Fruit fly (Drosophila melanogaster) whole organism, embryonic: ENCODE measurements around the gene Mis12.

Source experiments
- Abd-B ChIP-seq: fragments of 200-800 bp; sonication (Bioruptor generic); optimal IDR thresholded peaks from 2 replicates; lab custom pipeline; 2018; ENCODE audit warnings: missing biosample characterization, mild to moderate bottlenecking, missing genetic modification characterization, moderate library complexity
- Antp ChIP-seq: fragments of 200-800 bp; sonication (Bioruptor generic); optimal IDR thresholded peaks from 3 replicates; lab custom pipeline; 2016; ENCODE audit warnings: missing biosample characterization, missing genetic modification characterization
- Atf3 ChIP-seq: fragments of 200-800 bp; sonication (Bioruptor generic); optimal IDR thresholded peaks from 3 replicates; lab custom pipeline; 2016; ENCODE audit warnings: missing biosample characterization, missing genetic modification characterization
- Bdp1 ChIP-seq: fragments of 200-800 bp; sonication (Bioruptor generic); optimal IDR thresholded peaks from 3 replicates; lab custom pipeline; 2016; ENCODE audit warnings: missing biosample characterization, missing genetic modification characterization
- CG10321 ChIP-seq: fragments of 200-800 bp; sonication (Bioruptor generic); IDR thresholded peaks from 2 replicates; pipeline ENCODE4 v1.3.6; 2022; ENCODE audit warnings: missing biosample characterization, missing genetic modification characterization
- CG11696 ChIP-seq: fragments of 200-800 bp; sonication (Bioruptor generic); IDR thresholded peaks from 2 replicates; pipeline ENCODE4 v1.3.6; 2022; ENCODE audit warnings: missing biosample characterization, missing genetic modification characterization
- CG12744 ChIP-seq: fragments of 200-800 bp; sonication (Bioruptor generic); optimal IDR thresholded peaks from 2 replicates; lab custom pipeline; 2016; ENCODE audit warnings: missing biosample characterization, missing genetic modification characterization
- CG16779 ChIP-seq: fragments of 200-800 bp; sonication (Bioruptor generic); IDR thresholded peaks from 2 replicates; pipeline ENCODE4 v1.3.6; 2022; ENCODE audit warnings: missing biosample characterization, missing genetic modification characterization
- CG17612 ChIP-seq: fragments of 200-800 bp; sonication (Bioruptor generic); IDR thresholded peaks from 2 replicates; pipeline ENCODE4 v1.3.6; 2022; ENCODE audit warnings: missing biosample characterization, missing genetic modification characterization
- CG17802 ChIP-seq: fragments of 200-800 bp; sonication (Bioruptor generic); optimal IDR thresholded peaks from 2 replicates; lab custom pipeline; 2018; ENCODE audit warnings: missing biosample characterization, mild to moderate bottlenecking, missing genetic modification characterization, moderate library complexity
- CG1832 ChIP-seq: fragments of 200-800 bp; sonication (Bioruptor generic); optimal IDR thresholded peaks from 2 replicates; lab custom pipeline; 2017; ENCODE audit warnings: missing biosample characterization, mild to moderate bottlenecking, missing genetic modification characterization, inconsistent platforms
- CG31365 ChIP-seq: fragments of 200-800 bp; sonication (Bioruptor generic); optimal IDR thresholded peaks from 2 replicates; lab custom pipeline; 2018; ENCODE audit warnings: missing biosample characterization, mild to moderate bottlenecking, missing genetic modification characterization
- CG32772 ChIP-seq: fragments of 200-800 bp; sonication (Bioruptor generic); IDR thresholded peaks from 2 replicates; pipeline ENCODE4 v1.3.6; 2022; ENCODE audit warnings: missing biosample characterization, missing genetic modification characterization
- CG42726 ChIP-seq: fragments of 200-800 bp; sonication (Bioruptor generic); IDR thresholded peaks from 2 replicates; pipeline ENCODE4 v1.3.6; 2022; ENCODE audit warnings: missing biosample characterization, missing genetic modification characterization; ENCODE audit not compliant: partially characterized antibody
- CG4730 ChIP-seq: fragments of 200-800 bp; sonication (Bioruptor generic); IDR thresholded peaks from 2 replicates; pipeline ENCODE4 v1.3.6; 2022; ENCODE audit warnings: missing biosample characterization, missing genetic modification characterization
- CG7786 ChIP-seq: fragments of 200-800 bp; sonication (Bioruptor generic); optimal IDR thresholded peaks from 2 replicates; lab custom pipeline; 2016; ENCODE audit warnings: missing biosample characterization, missing genetic modification characterization
- CG8290 ChIP-seq, 3 experiments: fragments of 200-800 bp; sonication (Bioruptor generic); optimal IDR thresholded peaks; 2 replicates each; lab custom pipeline; 2016 to 2019; ENCODE audit warnings: missing biosample characterization in 3 of 3, missing genetic modification characterization in 3 of 3, mild to moderate bottlenecking in 2 of 3, moderate library complexity in 1 of 3
- CG8388 ChIP-seq: fragments of 200-800 bp; sonication (Bioruptor generic); optimal IDR thresholded peaks from 2 replicates; lab custom pipeline; 2019; ENCODE audit warnings: missing biosample characterization, mild to moderate bottlenecking, missing genetic modification characterization, moderate library complexity
- CG9609 ChIP-seq: fragments of 200-800 bp; sonication (Bioruptor generic); optimal IDR thresholded peaks from 3 replicates; lab custom pipeline; 2016; ENCODE audit warnings: missing biosample characterization, missing genetic modification characterization
- Ets65A ChIP-seq: fragments of 200-800 bp; sonication (Bioruptor generic); peaks from one replicate; lab custom pipeline; 2016; ENCODE audit warnings: missing biosample characterization, missing genetic modification characterization
- HmgD ChIP-seq: fragments of 200-800 bp; sonication (Bioruptor generic); optimal IDR thresholded peaks from 3 replicates; lab custom pipeline; 2016; ENCODE audit warnings: missing biosample characterization, missing genetic modification characterization
- Hmr ChIP-seq: fragments of 200-800 bp; sonication (Bioruptor generic); optimal IDR thresholded peaks from 3 replicates; lab custom pipeline; 2017; ENCODE audit warnings: mild to moderate bottlenecking, missing biosample characterization, missing genetic modification reagents, missing genetic modification characterization
- Hr78 ChIP-seq, 2 experiments: fragments of 200-800 bp in 1 of 2; fragments of >200 bp in 1 of 2; sonication (Bioruptor generic) in 1 of 2; optimal IDR thresholded peaks; 2 replicates each; lab custom pipeline; 2017 to 2019; ENCODE audit warnings: missing biosample characterization in 2 of 2, missing genetic modification characterization in 2 of 2, mild to moderate bottlenecking in 1 of 2, moderate library complexity in 1 of 2
- Jarid2 ChIP-seq: fragments of 200-800 bp; sonication (Bioruptor generic); optimal IDR thresholded peaks from 3 replicates; lab custom pipeline; 2017; ENCODE audit warnings: mild to moderate bottlenecking, missing biosample characterization, missing genetic modification reagents, missing genetic modification characterization
- MESR4 ChIP-seq: fragments of 200-800 bp; sonication (Bioruptor generic); optimal IDR thresholded peaks from 2 replicates; lab custom pipeline; 2018; ENCODE audit warnings: missing biosample characterization, mild to moderate bottlenecking, missing genetic modification characterization, moderate library complexity
- NFAT ChIP-seq: fragments of 200-800 bp; sonication (Bioruptor generic); IDR thresholded peaks from 2 replicates; pipeline ENCODE4 v1.3.6; 2022; ENCODE audit warnings: missing biosample characterization, missing genetic modification characterization
- Nf-YB ChIP-seq: fragments of 200-800 bp; sonication (Bioruptor generic); optimal IDR thresholded peaks from 3 replicates; lab custom pipeline; 2019; ENCODE audit warnings: missing biosample characterization, mild to moderate bottlenecking, missing genetic modification characterization, moderate library complexity
- Six4 ChIP-seq: fragments of 200-800 bp; sonication (Bioruptor generic); optimal IDR thresholded peaks from 2 replicates; lab custom pipeline; 2016; ENCODE audit warnings: missing biosample characterization, missing genetic modification characterization
- Sox102F ChIP-seq: fragments of 200-800 bp; sonication (Bioruptor generic); optimal IDR thresholded peaks from 2 replicates; lab custom pipeline; 2018; ENCODE audit warnings: missing biosample characterization, mild to moderate bottlenecking, missing genetic modification characterization, moderate library complexity
- Stat92E ChIP-seq, 3 experiments: fragments of >200 bp in 2 of 3; fragments of 200-800 bp in 1 of 3; sonication (Bioruptor generic) in 1 of 3; optimal IDR thresholded peaks; 2 replicates each; lab custom pipeline; 2017 to 2019; ENCODE audit warnings: missing biosample characterization in 3 of 3, missing genetic modification characterization in 3 of 3, mild to moderate bottlenecking in 1 of 3, moderate library complexity in 1 of 3
- Xbp1 ChIP-seq: fragments of 200-800 bp; sonication (Bioruptor generic); optimal IDR thresholded peaks from 3 replicates; lab custom pipeline; 2016; ENCODE audit warnings: missing biosample characterization, mild to moderate bottlenecking, missing genetic modification characterization
- ara ChIP-seq: fragments of 200-800 bp; sonication (Bioruptor generic); IDR thresholded peaks from 2 replicates; pipeline ENCODE4 v1.3.6; 2022; ENCODE audit warnings: missing biosample characterization, missing genetic modification characterization
- chm ChIP-seq: fragments of 200-800 bp; sonication (Bioruptor generic); IDR thresholded peaks from 2 replicates; pipeline ENCODE4 v1.3.6; 2022; ENCODE audit warnings: missing biosample characterization, missing genetic modification characterization
- croc ChIP-seq: fragments of 200-800 bp; sonication (Bioruptor generic); conservative IDR thresholded peaks from 3 replicates; pipeline ENCODE4 v1.3.6; 2022; ENCODE audit warnings: missing biosample characterization, missing genetic modification characterization
- dmrt11E ChIP-seq: fragments of 200-800 bp; sonication (Bioruptor generic); optimal IDR thresholded peaks from 3 replicates; lab custom pipeline; 2018; ENCODE audit warnings: missing biosample characterization, mild to moderate bottlenecking, missing genetic modification characterization, moderate library complexity
- en ChIP-seq: fragments of 200-800 bp; sonication (Bioruptor generic); optimal IDR thresholded peaks from 2 replicates; lab custom pipeline; 2016; ENCODE audit warnings: missing biosample characterization, missing genetic modification characterization
- eyg ChIP-seq: fragments of 200-800 bp; sonication (Bioruptor generic); optimal IDR thresholded peaks from 3 replicates; lab custom pipeline; 2016; ENCODE audit warnings: missing biosample characterization, missing genetic modification characterization
- gfzf ChIP-seq: fragments of 200-800 bp; sonication (Bioruptor generic); optimal IDR thresholded peaks from 2 replicates; lab custom pipeline; 2016; ENCODE audit warnings: missing biosample characterization, mild to moderate bottlenecking, missing genetic modification characterization, moderate library complexity
- inv ChIP-seq: fragments of 200-800 bp; sonication (Bioruptor generic); IDR thresholded peaks from 2 replicates; pipeline ENCODE4 v1.3.6; 2022; ENCODE audit warnings: missing biosample characterization, missing genetic modification characterization; ENCODE audit not compliant: partially characterized antibody
- lbe ChIP-seq: fragments of 200-800 bp; sonication (Bioruptor generic); optimal IDR thresholded peaks from 2 replicates; lab custom pipeline; 2016; ENCODE audit warnings: missing biosample characterization, mild to moderate bottlenecking, missing genetic modification characterization
- lilli ChIP-seq: fragments of 200-800 bp; sonication (Bioruptor generic); optimal IDR thresholded peaks from 3 replicates; lab custom pipeline; 2016; ENCODE audit warnings: missing biosample characterization, missing genetic modification characterization
- lov ChIP-seq, 2 experiments: fragments of 200-800 bp in 1 of 2; fragments of >200 bp in 1 of 2; sonication (Bioruptor generic) in 1 of 2; IDR thresholded peaks in 1 of 2; optimal IDR thresholded peaks in 1 of 2; 2 replicates in 1 of 2; 3 replicates in 1 of 2; pipeline versions ENCODE4 v1.3.6 to Lab custom; 2017 to 2022; ENCODE audit warnings: missing biosample characterization in 1 of 2, missing genetic modification characterization in 1 of 2
- phol ChIP-seq: fragments of 200-800 bp; sonication (Bioruptor generic); optimal IDR thresholded peaks from 3 replicates; lab custom pipeline; 2018; ENCODE audit warnings: missing biosample characterization, mild to moderate bottlenecking, missing genetic modification characterization, moderate library complexity
- pnt ChIP-seq: fragments of 200-800 bp; sonication (Bioruptor generic); optimal IDR thresholded peaks from 3 replicates; lab custom pipeline; 2016; ENCODE audit warnings: missing biosample characterization, missing genetic modification characterization
- rib ChIP-seq: fragments of 200-800 bp; sonication (Bioruptor generic); IDR thresholded peaks from 2 replicates; pipeline ENCODE4 v1.3.6; 2022; ENCODE audit warnings: missing biosample characterization, missing genetic modification characterization
- sisA ChIP-seq: fragments of 200-800 bp; sonication (Bioruptor generic); IDR thresholded peaks from 2 replicates; pipeline ENCODE4 v1.3.6; 2022; ENCODE audit warnings: missing biosample characterization, missing genetic modification characterization
- zen ChIP-seq: fragments of 200-800 bp; sonication (Bioruptor generic); optimal IDR thresholded peaks from 3 replicates; lab custom pipeline; 2018; ENCODE audit warnings: missing biosample characterization, mild to moderate bottlenecking, missing genetic modification characterization, moderate library complexity

Gene Mis12

DNA sequence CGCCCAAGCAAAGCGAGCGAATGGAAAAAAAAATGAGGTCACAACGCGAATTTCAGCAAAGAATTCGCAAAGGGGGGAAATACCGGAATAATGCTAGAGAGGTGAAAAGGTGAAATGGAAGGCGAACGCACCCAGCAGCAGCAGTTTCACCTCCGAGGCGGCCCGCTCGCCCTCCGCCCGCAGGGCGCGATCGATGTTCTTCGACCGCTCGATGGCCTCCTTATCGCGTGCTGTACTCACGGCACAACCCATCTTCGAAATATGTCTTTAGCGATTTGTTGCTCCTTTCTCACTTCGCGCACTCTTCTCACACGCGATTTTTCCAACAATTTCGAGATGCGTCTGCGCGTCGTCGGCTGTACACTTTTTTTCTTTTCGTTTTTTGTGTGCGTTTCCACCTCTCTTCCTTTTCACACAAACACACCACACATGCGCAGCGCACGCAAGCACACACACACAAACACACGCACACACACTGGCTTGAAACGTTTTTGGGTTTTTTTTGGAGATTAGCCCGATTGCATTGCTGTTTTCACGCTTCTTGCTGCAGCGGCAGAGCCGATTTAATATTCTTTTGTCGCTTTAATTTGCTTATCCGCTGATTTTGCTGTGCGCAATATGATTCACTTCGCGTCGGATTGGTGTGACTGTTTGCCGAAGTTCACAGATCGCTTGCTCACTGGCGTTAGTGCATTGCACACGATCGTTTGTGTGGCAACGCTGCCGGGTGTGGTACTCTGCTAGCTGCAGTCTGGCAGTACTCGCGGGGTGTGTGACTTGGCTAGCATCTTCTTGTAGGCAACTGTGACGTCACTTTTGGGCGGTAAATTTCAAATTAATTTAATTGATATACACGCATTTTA is 10.8 kb upstream of the Mis12 start, which contains the start of gene Galphai (continued):
- peak; percentile 95 for TF ChIP-seq Hmr (GFP tag; lab: Kevin White, UChicago)
- no peak for TF ChIP-seq CG1832
- TF ChIP-seq NFAT (GFP tag; lab: Robert Waterston, UW), result 0 out of 2 replicates have a peak, but pooled peaks have one; percentile 29
- TF ChIP-seq inv, result no peak; the same call in 1 of the 2 replicates
- TF ChIP-seq pnt (GFP tag; lab: Kevin White, UChicago), result peak; percentile 41
- peak; percentile 49; the same call in 1 of the 2 replicates for TF ChIP-seq CG10321 (GFP tag; lab: Robert Waterston, UW)
- peak; percentile 31 for TF ChIP-seq CG12744 (GFP tag; lab: Kevin White, UChicago)
- peak; percentile 62 for TF ChIP-seq Bdp1 (GFP tag; lab: Kevin White, UChicago)
- TF ChIP-seq CG17802 (tag; lab: Kevin White, UChicago), result no peak
- no peak for TF ChIP-seq CG17612
- peak; percentile 21 for TF ChIP-seq CG9609
- TF ChIP-seq lov (optimal IDR thresholded peaks at IDR 0.05; lab: Kevin White, UChicago), result no peak
- no peak for TF ChIP-seq lov (GFP tag; IDR thresholded peaks at IDR 0.05; lab: Robert Waterston, UW)
- no peak for TF ChIP-seq chm
- peak in 1 of 3 experiments; percentile 81 for TF ChIP-seq Stat92E (GFP tag; optimal IDR thresholded peaks at IDR 0.05; lab: Kevin White, UChicago)
- TF ChIP-seq CG7786 (GFP tag; lab: Kevin White, UChicago), result peak; percentile 43
- TF ChIP-seq CG31365, result peak; percentile 58
- no peak for TF ChIP-seq sisA
- peak; percentile 14 for TF ChIP-seq Nf-YB (GFP tag; lab: Kevin White, UChicago)
- TF ChIP-seq Xbp1, result peak; percentile 39
- TF ChIP-seq phol (tag; lab: Kevin White, UChicago), result peak; percentile 73
- peak; percentile 92 for TF ChIP-seq HmgD (GFP tag; lab: Kevin White, UChicago)
- TF ChIP-seq Sox102F (GFP tag; lab: Kevin White, UChicago), result no peak
- TF ChIP-seq ara (GFP tag; lab: Robert Waterston, UW), result no peak
- peak; percentile 58 for TF ChIP-seq Abd-B (GFP tag; lab: Kevin White, UChicago)
- TF ChIP-seq Jarid2 (GFP tag; lab: Kevin White, UChicago), result peak; percentile 72
- peak; percentile 89 for TF ChIP-seq CG8290 (GFP tag; optimal IDR thresholded peaks at IDR 0.05; lab: Kevin White, UChicago)
- TF ChIP-seq CG8290 (tag; optimal IDR thresholded peaks at IDR 0.05; lab: Kevin White, UChicago), result peak; percentile 59 to 97
- TF ChIP-seq CG8388 (GFP tag; lab: Kevin White, UChicago), result no peak
- TF ChIP-seq en (GFP tag; lab: Kevin White, UChicago), result no peak
- TF ChIP-seq CG42726 (GFP tag; lab: Robert Waterston, UW), result peak; percentile 60
- peak; percentile 64 for TF ChIP-seq zen (tag; lab: Kevin White, UChicago)
- TF ChIP-seq rib (GFP tag; lab: Robert Waterston, UW), result peak; percentile 49
- TF ChIP-seq Hr78 (GFP tag; optimal IDR thresholded peaks at IDR 0.05; lab: Kevin White, UChicago), result peak in 1 of 2 experiments; percentile 69
- TF ChIP-seq dmrt11E (tag; lab: Kevin White, UChicago), result peak; percentile 1
- TF ChIP-seq Antp (GFP tag; lab: Kevin White, UChicago), result peak; percentile 33
- TF ChIP-seq CG11696 (GFP tag; lab: Robert Waterston, UW), result no peak
- peak; percentile 22 for TF ChIP-seq lilli
- TF ChIP-seq CG32772 (GFP tag; lab: Robert Waterston, UW), result no peak
- TF ChIP-seq Atf3, result peak; percentile 1
- TF ChIP-seq MESR4 (GFP tag; lab: Kevin White, UChicago), result peak; percentile 82
- no peak for TF ChIP-seq CG4730 (GFP tag; lab: Robert Waterston, UW)
- TF ChIP-seq Six4 (GFP tag; lab: Kevin White, UChicago), result no peak
- TF ChIP-seq eyg (GFP tag; lab: Kevin White, UChicago), result peak; percentile 12
- TF ChIP-seq lbe (GFP tag; lab: Kevin White, UChicago), result no peak
- peak; percentile 94 for TF ChIP-seq Ets65A (GFP tag; lab: Kevin White, UChicago)
- no peak for TF ChIP-seq croc (GFP tag; lab: Robert Waterston, UW)
- TF ChIP-seq CG16779 (GFP tag; lab: Robert Waterston, UW), result no peak
- TF ChIP-seq gfzf (GFP tag; lab: Kevin White, UChicago), result peak; percentile 100
